Worm (Caenorhabditis elegans) whole organism, L1 larva: ENCODE data around the gene Y82E9BL.12.

Experiments used
- aha-1 ChIP-seq: fragments of 150-350 bp; optimal IDR thresholded peaks from 2 replicates; lab custom pipeline; 2014; ENCODE audit warnings: missing biosample characterization, missing genetic modification characterization
- blmp-1 ChIP-seq: fragments of 150-350 bp; optimal IDR thresholded peaks from 2 replicates; lab custom pipeline; 2014; ENCODE audit warnings: missing biosample characterization, missing genetic modification characterization
- efl-1 ChIP-seq, 4 experiments: fragments of 150-350 bp; optimal IDR thresholded peaks in 3 of 4; peaks in 1 of 4; 1 replicate in 1 of 4; 2 replicates in 3 of 4; lab custom pipeline; 2014; ENCODE audit warnings: missing biosample characterization in 2 of 4, missing genetic modification characterization in 2 of 4, missing genetic modification reagents in 2 of 4
- egl-27 ChIP-seq, 2 experiments: fragments of 150-350 bp in 1 of 2; sonication (generic microtip); optimal IDR thresholded peaks; 3 replicates each; lab custom pipeline; 2017 to 2018; ENCODE audit warnings: missing biosample characterization in 2 of 2, missing genetic modification characterization in 2 of 2, missing genetic modification reagents in 2 of 2
- fos-1 ChIP-seq: fragments of 150-350 bp; optimal IDR thresholded peaks from 2 replicates; lab custom pipeline; 2014; ENCODE audit warnings: missing biosample characterization, missing genetic modification characterization
- grh-1 ChIP-seq: fragments of 200-800 bp; sonication (Bioruptor generic); IDR thresholded peaks from 2 replicates; pipeline ENCODE4 v1.3.6; 2022; ENCODE audit warnings: missing genetic modification reagents, missing genetic modification characterization, missing compliant biosample characterization
- lin-39 ChIP-seq: fragments of 150-350 bp; optimal IDR thresholded peaks from 2 replicates; lab custom pipeline; 2014; ENCODE audit warnings: missing biosample characterization, missing genetic modification reagents, missing genetic modification characterization
- nhr-28 ChIP-seq: fragments of 150-350 bp; optimal IDR thresholded peaks from 2 replicates; lab custom pipeline; 2014; ENCODE audit warnings: missing biosample characterization, missing genetic modification characterization
- snpc-4 ChIP-seq: fragments of 150-350 bp; optimal IDR thresholded peaks from 2 replicates; lab custom pipeline; 2014; ENCODE audit warnings: missing biosample characterization, missing genetic modification characterization
- vab-15 ChIP-seq: sonication (generic microtip); optimal IDR thresholded peaks from 2 replicates; lab custom pipeline; 2017; ENCODE audit warnings: missing genotype, mild to moderate bottlenecking, missing genetic modification characterization, missing compliant biosample characterization

ce11 chrIII:1279197-1279596, 29.8 kb upstream of the Y82E9BL.12 start:
- TF ChIP-seq lin-39 (tag; lab: Kevin White, UChicago) (no peak), vab-15 (tag; lab: Kevin White, UChicago) (no peak), grh-1 (GFP tag; lab: Robert Waterston, UW) (no peak), nhr-28 (no peak), egl-27 (tag; optimal IDR thresholded peaks at IDR 0.05; lab: Kevin White, UChicago) (no peak), fos-1 (tag; lab: Kevin White, UChicago) (no peak), blmp-1 (tag; lab: Kevin White, UChicago) (no peak), snpc-4 (no peak), aha-1 (tag; lab: Kevin White, UChicago) (no peak), efl-1 (optimal IDR thresholded peaks at IDR 0.05; lab: Kevin White, UChicago) (no peak), efl-1 (GFP tag; optimal IDR thresholded peaks at IDR 0.05 in 1 of 2; lab: Kevin White, UChicago) (peak in 1 of 2 experiments; percentile 81)
